Worm (Caenorhabditis elegans): Measurements from ENCODE around the gene C04E7.3.

DNA sequence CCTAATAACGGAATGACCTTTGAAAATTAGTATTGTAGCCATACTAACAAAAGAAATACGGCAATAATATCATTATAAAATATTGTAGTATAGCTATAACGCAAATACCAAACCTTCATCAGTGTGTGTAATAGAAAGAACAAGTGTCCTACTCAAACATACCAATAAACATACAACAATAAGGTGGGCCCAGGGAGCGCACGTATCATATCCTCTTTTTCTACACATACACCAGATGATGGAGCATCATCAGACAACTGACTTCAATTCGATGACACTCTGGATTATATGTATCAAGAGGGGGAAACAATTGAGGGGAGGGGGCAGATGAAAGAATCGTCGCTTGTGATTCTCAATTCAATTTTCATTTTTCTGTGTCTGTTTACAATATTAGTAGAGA, 46.8 kb downstream of the C04E7.3 start:
- TF ChIP-seq K02D7.2 (tag; optimal IDR thresholded peaks at IDR 0.05): no peak
- TF ChIP-seq ceh-45 (GFP tag; IDR thresholded peaks at IDR 0.05): no peak
- TF ChIP-seq hlh-8 (tag; optimal IDR thresholded peaks at IDR 0.05): no peak
- no peak for TF ChIP-seq tbx-2 (tag; optimal IDR thresholded peaks at IDR 0.05)
- TF ChIP-seq sdc-2 (tag; optimal IDR thresholded peaks at IDR 0.05): no peak
- TF ChIP-seq nfya-1 (tag; optimal IDR thresholded peaks at IDR 0.05): no peak
- TF ChIP-seq nhr-11 (tag; optimal IDR thresholded peaks at IDR 0.05): no peak

Data from whole organism, late embryonic.